Worm (Caenorhabditis elegans): ENCODE measurements around the gene ZK1320.5.

ce11 chrII:9651700-9652099, 13.8 kb downstream of the ZK1320.5 start, which contains the start of gene ZK1307.4:
- TF ChIP-seq ztf-3 (GFP tag; optimal IDR thresholded peaks at IDR 0.05) (no peak), ZK185.1 (tag; optimal IDR thresholded peaks at IDR 0.05; ENCODE audit: poor library complexity, severe bottlenecking) (no peak), rcor-1 (GFP tag; IDR thresholded peaks at IDR 0.05) (no peak), madf-8 (GFP tag; conservative IDR thresholded peaks at IDR 0.05) (no peak), snpc-3.4 (tag; optimal IDR thresholded peaks at IDR 0.05) (no peak), B0261.1 (tag; optimal IDR thresholded peaks at IDR 0.05) (no peak), dox-1 (GFP tag; IDR thresholded peaks at IDR 0.05) (no peak), T07F8.4 (tag; optimal IDR thresholded peaks at IDR 0.05) (no peak), tbx-9 (tag; optimal IDR thresholded peaks at IDR 0.05; ENCODE audit: borderline replicate concordance) (no peak), T26A5.8 (tag; optimal IDR thresholded peaks at IDR 0.05) (no peak), repo-1 (tag; optimal IDR thresholded peaks at IDR 0.05) (no peak), ztf-28 (GFP tag; IDR thresholded peaks at IDR 0.05) (no peak), snpc-4 (GFP tag; optimal IDR thresholded peaks at IDR 0.05) (no peak), snpc-4 (tag; optimal IDR thresholded peaks at IDR 0.05) (no peak), nhr-27 (tag; optimal IDR thresholded peaks at IDR 0.05) (no peak)
